Worm (Caenorhabditis elegans) whole organism, L1 larva: ENCODE measurements around the gene Y46E12A.3.

Experiments
- alr-1 ChIP-seq: fragments of 200-800 bp; sonication (Bioruptor generic); optimal IDR thresholded peaks from 2 replicates; lab custom pipeline; 2018; ENCODE audit warnings: borderline replicate concordance, mild to moderate bottlenecking, missing genetic modification characterization, missing compliant biosample characterization
- aly-2 ChIP-seq: fragments of 150-350 bp; optimal IDR thresholded peaks from 2 replicates; lab custom pipeline; 2014; ENCODE audit warnings: missing biosample characterization, missing genetic modification characterization
- ces-1 ChIP-seq: fragments of 150-350 bp; optimal IDR thresholded peaks from 2 replicates; lab custom pipeline; 2014; ENCODE audit warnings: missing biosample characterization, missing genetic modification reagents, missing genetic modification characterization
- lin-13 ChIP-seq: fragments of 150-350 bp; optimal IDR thresholded peaks from 2 replicates; lab custom pipeline; 2014; ENCODE audit warnings: missing biosample characterization, missing genetic modification reagents, missing genetic modification characterization
- lin-15B ChIP-seq: fragments of 150-350 bp; sonication (generic microtip); optimal IDR thresholded peaks from 3 replicates; lab custom pipeline; 2014; ENCODE audit warnings: missing biosample characterization, missing genetic modification characterization
- lin-39 ChIP-seq: fragments of 150-350 bp; optimal IDR thresholded peaks from 2 replicates; lab custom pipeline; 2014; ENCODE audit warnings: missing biosample characterization, missing genetic modification reagents, missing genetic modification characterization

DNA sequence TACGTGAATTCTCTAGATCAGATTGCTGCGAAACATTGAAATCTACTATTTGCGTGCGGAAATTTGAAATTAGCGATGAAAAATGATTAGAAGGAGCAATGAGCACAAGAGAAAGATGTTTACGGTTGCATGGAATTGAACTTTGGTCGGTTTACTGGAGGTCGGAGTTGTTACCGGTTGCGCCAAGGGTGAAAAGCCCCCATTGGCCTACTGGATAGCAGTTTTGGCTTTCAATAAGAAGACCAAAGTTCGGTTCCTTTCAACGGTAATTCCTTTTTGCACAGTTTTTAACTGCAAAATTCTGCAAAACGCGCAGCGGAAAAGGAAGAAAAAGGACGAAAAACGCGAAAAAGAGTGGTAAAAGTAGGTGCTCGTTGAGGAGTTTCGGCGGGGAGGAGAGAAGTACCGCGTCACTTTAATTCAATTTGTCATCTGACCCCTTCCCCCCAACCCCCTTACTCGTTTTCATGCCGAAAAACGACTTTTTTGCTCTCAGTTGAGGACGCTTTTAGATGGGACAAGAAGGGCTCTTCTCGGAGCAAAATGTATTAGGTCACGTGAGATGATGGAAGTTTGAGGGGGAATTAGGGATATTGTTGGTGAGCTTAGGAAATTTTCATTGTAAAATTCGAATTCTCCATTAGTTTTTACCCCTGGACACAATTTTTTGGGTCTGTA lies 9.2 kb downstream of the Y46E12A.3 start:
- TF ChIP-seq lin-15B (no peak), alr-1 (no peak), ces-1 (GFP tag; lab: Kevin White, UChicago) (peak; percentile 51), aly-2 (tag; lab: Kevin White, UChicago) (no peak), lin-39 (tag; lab: Kevin White, UChicago) (no peak), lin-13 (GFP tag; lab: Kevin White, UChicago) (no peak)
